Worm (Caenorhabditis elegans) whole organism, L1 larva: ENCODE data around the gene srbc-71.

Experiments
- C34B4.2 ChIP-seq: sonication (generic microtip); optimal IDR thresholded peaks from 2 replicates; lab custom pipeline; 2017; ENCODE audit warnings: mild to moderate bottlenecking, missing genetic modification characterization, missing compliant biosample characterization
- aly-2 ChIP-seq: fragments of 150-350 bp; optimal IDR thresholded peaks from 2 replicates; lab custom pipeline; 2014; ENCODE audit warnings: missing biosample characterization, missing genetic modification characterization
- ama-1 ChIP-seq: fragments of 150-350 bp; optimal IDR thresholded peaks from 2 replicates; lab custom pipeline; 2014
- blmp-1 ChIP-seq: fragments of 150-350 bp; optimal IDR thresholded peaks from 2 replicates; lab custom pipeline; 2014; ENCODE audit warnings: missing biosample characterization, missing genetic modification characterization
- ceh-63 ChIP-seq: fragments of 200-800 bp; sonication (Bioruptor generic); optimal IDR thresholded peaks from 2 replicates; lab custom pipeline; 2018; ENCODE audit warnings: mild to moderate bottlenecking, missing genetic modification characterization, missing compliant biosample characterization
- ceh-82 ChIP-seq, 3 experiments: fragments of 150-350 bp in 1 of 3; sonication (generic microtip) in 2 of 3; optimal IDR thresholded peaks; 2 replicates each; lab custom pipeline; 2014 to 2017; ENCODE audit warnings: missing biosample characterization in 3 of 3, missing genetic modification characterization in 3 of 3
- ces-1 ChIP-seq: fragments of 150-350 bp; optimal IDR thresholded peaks from 2 replicates; lab custom pipeline; 2014; ENCODE audit warnings: missing biosample characterization, missing genetic modification reagents, missing genetic modification characterization
- elt-2 ChIP-seq: sonication (generic microtip); optimal IDR thresholded peaks from 2 replicates; lab custom pipeline; 2016; ENCODE audit warnings: missing genetic modification characterization, mild to moderate bottlenecking, inconsistent platforms, missing compliant biosample characterization, missing genetic modification reagents
- ets-5 ChIP-seq: fragments of 200-800 bp; sonication (Bioruptor generic); IDR thresholded peaks from 2 replicates; pipeline ENCODE4 v1.3.6; 2022; ENCODE audit warnings: missing genetic modification characterization, missing compliant biosample characterization
- fos-1 ChIP-seq: fragments of 150-350 bp; optimal IDR thresholded peaks from 2 replicates; lab custom pipeline; 2014; ENCODE audit warnings: missing biosample characterization, missing genetic modification characterization
- grh-1 ChIP-seq: fragments of 200-800 bp; sonication (Bioruptor generic); IDR thresholded peaks from 2 replicates; pipeline ENCODE4 v1.3.6; 2022; ENCODE audit warnings: missing genetic modification reagents, missing genetic modification characterization, missing compliant biosample characterization
- hlh-4 ChIP-seq: sonication (generic microtip); optimal IDR thresholded peaks from 2 replicates; lab custom pipeline; 2016; ENCODE audit warnings: mild to moderate bottlenecking, missing genetic modification characterization, missing compliant biosample characterization
- irx-1 ChIP-seq: sonication (generic microtip); optimal IDR thresholded peaks from 2 replicates; lab custom pipeline; 2016; ENCODE audit warnings: missing genetic modification characterization, missing compliant biosample characterization
- isw-1 ChIP-seq: fragments of 200-800 bp; sonication (Bioruptor generic); IDR thresholded peaks from 2 replicates; pipeline ENCODE4 v1.3.6; 2022; ENCODE audit warnings: missing genetic modification characterization, missing compliant biosample characterization
- lin-13 ChIP-seq: fragments of 150-350 bp; optimal IDR thresholded peaks from 2 replicates; lab custom pipeline; 2014; ENCODE audit warnings: missing biosample characterization, missing genetic modification reagents, missing genetic modification characterization
- lir-3 ChIP-seq: sonication (generic microtip); optimal IDR thresholded peaks from 2 replicates; lab custom pipeline; 2016; ENCODE audit warnings: mild to moderate bottlenecking, missing genetic modification characterization, moderate library complexity, missing compliant biosample characterization; ENCODE audit not compliant: poor library complexity
- mab-9 ChIP-seq: fragments of 200-800 bp; sonication (Bioruptor generic); IDR thresholded peaks from 2 replicates; pipeline ENCODE4 v1.3.6; 2022; ENCODE audit warnings: missing genetic modification reagents, missing genetic modification characterization, missing compliant biosample characterization
- mef-2 ChIP-seq: fragments of 150-350 bp; optimal IDR thresholded peaks from 2 replicates; lab custom pipeline; 2014; ENCODE audit warnings: missing biosample characterization, missing genetic modification characterization
- nhr-11 ChIP-seq: fragments of 150-350 bp; optimal IDR thresholded peaks from 2 replicates; lab custom pipeline; 2014; ENCODE audit warnings: missing biosample characterization, missing genetic modification characterization
- nhr-19 ChIP-seq: fragments of 200-800 bp; sonication (Bioruptor generic); conservative IDR thresholded peaks from 2 replicates; pipeline ENCODE4 v1.3.6; 2022; ENCODE audit warnings: missing genetic modification characterization, missing compliant biosample characterization
- nhr-20 ChIP-seq: sonication (generic microtip); optimal IDR thresholded peaks from 2 replicates; lab custom pipeline; 2016; ENCODE audit warnings: mild to moderate bottlenecking, missing genetic modification characterization, missing compliant biosample characterization
- nhr-28 ChIP-seq: fragments of 150-350 bp; optimal IDR thresholded peaks from 2 replicates; lab custom pipeline; 2014; ENCODE audit warnings: missing biosample characterization, missing genetic modification characterization
- nhr-47 ChIP-seq: sonication (generic microtip); optimal IDR thresholded peaks from 2 replicates; lab custom pipeline; 2016; ENCODE audit warnings: mild to moderate bottlenecking, missing genetic modification characterization, moderate library complexity, missing compliant biosample characterization
- nhr-76 ChIP-seq: sonication (generic microtip); optimal IDR thresholded peaks from 2 replicates; lab custom pipeline; 2017; ENCODE audit warnings: missing biosample characterization, missing genetic modification characterization
- nhr-85 ChIP-seq: sonication (generic microtip); peaks from one replicate; lab custom pipeline; 2016; ENCODE audit warnings: missing genetic modification characterization, inconsistent platforms, missing compliant biosample characterization
- nhr-90 ChIP-seq: sonication (generic microtip); optimal IDR thresholded peaks from 2 replicates; lab custom pipeline; 2016; ENCODE audit warnings: mild to moderate bottlenecking, missing genetic modification characterization, missing compliant biosample characterization; ENCODE audit not compliant: poor library complexity
- sptf-1 ChIP-seq: fragments of 150-350 bp; optimal IDR thresholded peaks from 2 replicates; lab custom pipeline; 2014; ENCODE audit warnings: missing biosample characterization, missing genetic modification characterization
- tlp-1 ChIP-seq: fragments of 150-350 bp; optimal IDR thresholded peaks from 2 replicates; lab custom pipeline; 2014; ENCODE audit warnings: missing biosample characterization, missing genetic modification characterization
- unc-62 ChIP-seq: fragments of 150-350 bp; optimal IDR thresholded peaks from 2 replicates; lab custom pipeline; 2014; ENCODE audit warnings: missing biosample characterization, missing genetic modification reagents, missing genetic modification characterization
- unc-86 ChIP-seq: sonication (generic microtip); optimal IDR thresholded peaks from 2 replicates; lab custom pipeline; 2016; ENCODE audit warnings: missing genetic modification characterization, missing compliant biosample characterization
- xbp-1 ChIP-seq: sonication (generic microtip); optimal IDR thresholded peaks from 2 replicates; lab custom pipeline; 2016; ENCODE audit warnings: missing genetic modification characterization, missing compliant biosample characterization
- zip-4 ChIP-seq: fragments of 200-800 bp; sonication (Bioruptor generic); optimal IDR thresholded peaks from 2 replicates; lab custom pipeline; 2018; ENCODE audit warnings: mild to moderate bottlenecking, missing genetic modification characterization, moderate library complexity, missing compliant biosample characterization
- ztf-11 ChIP-seq, 2 experiments: sonication (generic microtip); optimal IDR thresholded peaks; 2 replicates each; lab custom pipeline; 2016 to 2017; ENCODE audit warnings: missing genetic modification characterization in 2 of 2, missing biosample characterization in 1 of 2, missing compliant biosample characterization in 1 of 2
- ztf-4 ChIP-seq: fragments of 150-350 bp; optimal IDR thresholded peaks from 2 replicates; lab custom pipeline; 2014; ENCODE audit warnings: missing biosample characterization, missing genetic modification characterization

Gene srbc-71

ce11 chrIV:4235315-4236024 is 9.7 kb upstream of the srbc-71 start, which contains the start of the genes zipt-2.2 and dpy-13:
Gene zipt-2.2, minus strand, starts transcription at chrIV:4235365.
Gene dpy-13, plus strand, starts transcription at chrIV:4235614.
- TF ChIP-seq sptf-1 (tag; lab: Kevin White, UChicago) (no peak), aly-2 (no peak), tlp-1 (tag; lab: Kevin White, UChicago) (no peak), nhr-76 (tag; lab: Kevin White, UChicago) (no peak)

ce11 chrIV:4227917-4228316 is 2.2 kb upstream of the srbc-71 start, which contains the start of gene srbc-70:
Gene srbc-70, minus strand, starts transcription at chrIV:4228017.
- TF ChIP-seq ceh-63, result no peak
- TF ChIP-seq lir-3 (tag; lab: Kevin White, UChicago), result no peak
- TF ChIP-seq nhr-20 (tag; lab: Kevin White, UChicago), result no peak
- TF ChIP-seq ztf-11 (tag; optimal IDR thresholded peaks at IDR 0.05; lab: Kevin White, UChicago), result no peak
- no peak for TF ChIP-seq isw-1 (GFP tag; lab: Robert Waterston, UW)
- no peak for TF ChIP-seq ets-5 (GFP tag; lab: Robert Waterston, UW)
- TF ChIP-seq unc-62 (GFP tag; lab: Kevin White, UChicago), result no peak
- TF ChIP-seq nhr-47 (tag; lab: Kevin White, UChicago), result no peak
- no peak for TF ChIP-seq ztf-4 (tag; lab: Kevin White, UChicago)
- TF ChIP-seq mab-9 (GFP tag; lab: Robert Waterston, UW), result no peak
- no peak for TF ChIP-seq fos-1 (tag; lab: Kevin White, UChicago)

- TF ChIP-seq nhr-85 (tag; lab: Kevin White, UChicago), result no peak
- TF ChIP-seq elt-2, result no peak
- no peak for TF ChIP-seq ces-1
- TF ChIP-seq nhr-11, result no peak
- TF ChIP-seq zip-4 (GFP tag; lab: Kevin White, UChicago), result no peak
- no peak for TF ChIP-seq grh-1 (GFP tag; lab: Robert Waterston, UW)
- no peak for TF ChIP-seq lin-13 (GFP tag; lab: Kevin White, UChicago)
- TF ChIP-seq hlh-4 (tag; lab: Kevin White, UChicago), result no peak
- TF ChIP-seq nhr-90 (tag; lab: Kevin White, UChicago), result no peak
- no peak for TF ChIP-seq nhr-28 (tag; lab: Kevin White, UChicago)
- TF ChIP-seq unc-86, result no peak
- TF ChIP-seq C34B4.2 (tag; lab: Kevin White, UChicago), result no peak
- TF ChIP-seq ceh-82 (tag; optimal IDR thresholded peaks at IDR 0.05; lab: Kevin White, UChicago), result no peak
- no peak for TF ChIP-seq mef-2
- no peak for TF ChIP-seq nhr-19 (GFP tag; lab: Robert Waterston, UW)
- TF ChIP-seq xbp-1 (tag; lab: Kevin White, UChicago), result no peak
- TF ChIP-seq irx-1 (tag; lab: Kevin White, UChicago), result no peak
Measured at ce11 chrIV:4219983-4220382, 5.8 kb downstream of the srbc-71 start, which contains the start of gene F30B5.11. Gene F30B5.11, minus strand, starts transcription at chrIV:4220083.

ce11 chrIV:4218276-4218675 is 7.5 kb downstream of the srbc-71 start:
- TF ChIP-seq blmp-1 (tag; lab: Kevin White, UChicago), result no peak
- TF ChIP-seq ama-1 (lab: Kevin White, UChicago), result peak; percentile 17
- peak; percentile 29 for TF ChIP-seq aly-2
- TF ChIP-seq, all 84 proteins: peak for 2
